Fruit fly (Drosophila melanogaster) whole organism, embryonic: ENCODE measurements around the gene Gprk2.

Source experiments
- CG10209 ChIP-seq: fragments of 200-800 bp; sonication (Bioruptor generic); optimal IDR thresholded peaks from 3 replicates; lab custom pipeline; 2017; ENCODE audit warnings: missing biosample characterization, mild to moderate bottlenecking, missing genetic modification characterization, missing genetic modification reagents
- CG13287 ChIP-seq: fragments of 200-800 bp; sonication (Bioruptor generic); IDR thresholded peaks from 2 replicates; pipeline ENCODE4 v1.3.6; 2022; ENCODE audit warnings: missing biosample characterization, missing genetic modification characterization; ENCODE audit not compliant: partially characterized antibody
- CG3281 ChIP-seq: fragments of 200-800 bp; sonication (Bioruptor generic); optimal IDR thresholded peaks from 3 replicates; lab custom pipeline; 2017; ENCODE audit warnings: missing biosample characterization, mild to moderate bottlenecking, missing genetic modification characterization
- CG6791 ChIP-seq: fragments of 200-800 bp; sonication (Bioruptor generic); IDR thresholded peaks from 3 replicates; pipeline ENCODE4 v1.3.6; 2022; ENCODE audit warnings: missing biosample characterization, missing genetic modification characterization; ENCODE audit not compliant: partially characterized antibody
- CkIIα-i1 ChIP-seq: fragments of 200-800 bp; sonication (Bioruptor generic); IDR thresholded peaks from 2 replicates; pipeline ENCODE4 v1.3.6; 2022; ENCODE audit warnings: missing biosample characterization, missing genetic modification characterization
- ranshi ChIP-seq: fragments of 200-800 bp; sonication (Bioruptor generic); IDR thresholded peaks from 2 replicates; pipeline ENCODE4 v1.3.6; 2022; ENCODE audit warnings: missing biosample characterization, missing genetic modification characterization
- tup ChIP-seq: fragments of 200-800 bp; sonication (Bioruptor generic); optimal IDR thresholded peaks from 2 replicates; lab custom pipeline; 2016; ENCODE audit warnings: missing biosample characterization, mild to moderate bottlenecking, missing genetic modification characterization, moderate library complexity

DNA sequence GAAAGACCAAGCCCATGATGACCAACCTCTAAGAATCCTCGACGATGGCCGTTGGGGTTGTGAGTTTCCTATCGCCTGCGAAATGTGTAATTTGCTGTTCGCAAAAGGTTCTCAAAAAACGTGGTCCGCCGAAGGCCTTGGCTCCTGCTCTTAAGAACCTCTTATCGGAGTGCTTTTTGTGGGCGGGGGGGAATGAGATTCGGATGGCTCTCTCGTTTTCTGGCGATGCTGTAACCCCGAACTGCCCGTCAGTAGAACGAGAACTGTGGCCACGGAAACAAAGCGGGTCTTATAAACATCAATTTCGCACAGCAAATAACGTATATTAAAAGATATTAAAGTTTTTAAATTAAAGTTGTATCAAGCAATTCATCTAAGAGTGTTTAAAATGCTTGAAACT is 23.2 kb upstream of the Gprk2 start, which contains the start of gene CG1607:
- no peak for TF ChIP-seq CG10209 (GFP tag; lab: Kevin White, UChicago)
- TF ChIP-seq ranshi = no peak
- TF ChIP-seq CG6791 (GFP tag; lab: Robert Waterston, UW) = no peak
- no peak for TF ChIP-seq CkIIα-i1 (GFP tag; lab: Robert Waterston, UW)
- TF ChIP-seq tup (GFP tag; lab: Kevin White, UChicago) = no peak
- no peak for TF ChIP-seq CG13287 (GFP tag; lab: Robert Waterston, UW)
- no peak for TF ChIP-seq CG3281
